Worm (Caenorhabditis elegans): ENCODE data around the gene ugt-46.

ce11 chrX:476261-476660, 53.8 kb downstream of the ugt-46 start, which contains the start of gene F38G1.3:
- TF ChIP-seq fkh-10 (GFP tag; optimal IDR thresholded peaks at IDR 0.05), result no peak
- no peak for TF ChIP-seq ztf-4 (tag; optimal IDR thresholded peaks at IDR 0.05)
- no peak for TF ChIP-seq ama-1 (optimal IDR thresholded peaks at IDR 0.05)
- TF ChIP-seq nhr-28 (tag; optimal IDR thresholded peaks at IDR 0.05), result no peak
